Worm (Caenorhabditis elegans): Measurements from ENCODE around the gene F56A11.6.

- TF ChIP-seq snpc-4 (tag; optimal IDR thresholded peaks at IDR 0.05), result no peak
- TF ChIP-seq blmp-1 (tag; optimal IDR thresholded peaks at IDR 0.05), result no peak
- TF ChIP-seq nhr-237 (tag; optimal IDR thresholded peaks at IDR 0.05), result no peak
- TF ChIP-seq elt-3 (tag; optimal IDR thresholded peaks at IDR 0.05), result no peak
- no peak for TF ChIP-seq nhr-12 (tag; optimal IDR thresholded peaks at IDR 0.05)
- no peak for TF ChIP-seq nhr-28 (tag; optimal IDR thresholded peaks at IDR 0.05)
Measured at ce11 chrIV:531835-532234, 50.2 kb downstream of the F56A11.6 start, which contains the start of gene glt-7.
